Fruit fly (Drosophila melanogaster): ENCODE data around the gene Ada1-1.

DNA sequence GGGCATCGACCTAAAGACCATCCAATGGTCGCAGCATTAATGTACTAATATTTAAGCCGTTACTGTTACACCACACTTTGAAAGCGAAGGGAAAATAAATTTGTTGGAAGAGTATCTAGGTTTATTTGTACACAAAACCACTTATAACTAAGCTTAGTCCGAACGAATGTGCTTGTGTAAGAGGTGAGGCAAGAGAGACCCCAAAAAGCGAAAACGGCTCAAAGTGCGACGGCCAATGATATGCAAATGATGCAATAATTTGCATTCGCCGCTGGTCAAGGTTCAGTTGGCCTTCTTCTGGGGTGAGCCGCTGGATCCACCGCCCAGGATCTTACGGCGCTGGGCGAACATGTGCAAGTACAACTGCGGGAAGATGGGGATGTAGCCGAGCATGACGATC is 4.5 kb downstream of the Ada1-1 start:
- TF ChIP-seq Mnt (GFP tag; optimal IDR thresholded peaks at IDR 0.05) (no peak), Hr96 (GFP tag; optimal IDR thresholded peaks at IDR 0.05) (no peak), Clk (GFP tag; optimal IDR thresholded peaks at IDR 0.05) (no peak), pad (GFP tag; optimal IDR thresholded peaks at IDR 0.05) (no peak), CG5204 (GFP tag; optimal IDR thresholded peaks at IDR 0.05) (no peak), ovo (GFP tag; optimal IDR thresholded peaks at IDR 0.05) (no peak), CG7101 (tag; optimal IDR thresholded peaks at IDR 0.05) (no peak), CG1620 (GFP tag; optimal IDR thresholded peaks at IDR 0.05) (no peak), kay (GFP tag; ENCODE audit: borderline replicate concordance) (no peak), cic (GFP tag; optimal IDR thresholded peaks at IDR 0.05) (no peak)
